Fruit fly (Drosophila melanogaster) Kc167 (cell line): ENCODE measurements around the gene GluRIIB.

Experiments
- Myc ChIP-seq: fragments of >200 bp; optimal IDR thresholded peaks from 2 replicates; lab custom pipeline; 2017; ENCODE audit warnings: missing external identifiers
- h ChIP-seq: fragments of >200 bp; optimal IDR thresholded peaks from 3 replicates; lab custom pipeline; 2018; ENCODE audit warnings: missing external identifiers
- insv ChIP-seq: fragments of >200 bp; optimal IDR thresholded peaks from 3 replicates; lab custom pipeline; 2018; ENCODE audit warnings: missing external identifiers
- psq ChIP-seq: fragments of >200 bp; optimal IDR thresholded peaks from 2 replicates; lab custom pipeline; 2017; ENCODE audit warnings: missing external identifiers

dm6 chr2L:5514946-5515345 is 44.2 kb upstream of the GluRIIB start:
- no peak for TF ChIP-seq insv (lab: Kevin White, UChicago)
- TF ChIP-seq psq (lab: Kevin White, UChicago), result no peak
- no peak for TF ChIP-seq Myc
- TF ChIP-seq h (lab: Kevin White, UChicago), result no peak
